Fruit fly (Drosophila melanogaster) whole organism, embryonic: ENCODE data around the gene sni.

Experiments
- Atf3 ChIP-seq: fragments of 200-800 bp; sonication (Bioruptor generic); optimal IDR thresholded peaks from 3 replicates; lab custom pipeline; 2016; ENCODE audit warnings: missing biosample characterization, missing genetic modification characterization
- CG10267 ChIP-seq: fragments of 200-800 bp; sonication (Bioruptor generic); optimal IDR thresholded peaks from 2 replicates; lab custom pipeline; 2018; ENCODE audit warnings: missing biosample characterization, mild to moderate bottlenecking, missing genetic modification characterization, moderate library complexity
- CG12155 ChIP-seq: fragments of 200-800 bp; sonication (Bioruptor generic); optimal IDR thresholded peaks from 3 replicates; lab custom pipeline; 2016; ENCODE audit warnings: missing biosample characterization, missing genetic modification characterization
- CG12391 ChIP-seq: fragments of 200-800 bp; sonication (Bioruptor generic); optimal IDR thresholded peaks from 3 replicates; lab custom pipeline; 2018; ENCODE audit warnings: missing biosample characterization, mild to moderate bottlenecking, missing genetic modification characterization, moderate library complexity
- CG12659 ChIP-seq: fragments of 200-800 bp; sonication (Bioruptor generic); optimal IDR thresholded peaks from 3 replicates; lab custom pipeline; 2017; ENCODE audit warnings: mild to moderate bottlenecking, missing biosample characterization, missing genetic modification reagents, missing genetic modification characterization
- CG14441 ChIP-seq: fragments of 200-800 bp; sonication (Bioruptor generic); IDR thresholded peaks from 2 replicates; pipeline ENCODE4 v1.3.6; 2022; ENCODE audit warnings: missing biosample characterization, missing genetic modification characterization
- CG17385 ChIP-seq: fragments of 200-800 bp; sonication (Bioruptor generic); optimal IDR thresholded peaks from 3 replicates; lab custom pipeline; 2018; ENCODE audit warnings: missing biosample characterization, mild to moderate bottlenecking, missing genetic modification characterization
- CG1792 ChIP-seq: fragments of 200-800 bp; sonication (Bioruptor generic); optimal IDR thresholded peaks from 2 replicates; lab custom pipeline; 2016; ENCODE audit warnings: missing biosample characterization, missing genetic modification characterization
- CG18262 ChIP-seq: fragments of 200-800 bp; optimal IDR thresholded peaks from 3 replicates; lab custom pipeline; 2019; ENCODE audit warnings: missing biosample characterization, mild to moderate bottlenecking, missing genetic modification characterization, moderate library complexity
- CG2202 ChIP-seq: fragments of 200-800 bp; sonication (Bioruptor generic); optimal IDR thresholded peaks from 2 replicates; lab custom pipeline; 2018; ENCODE audit warnings: missing biosample characterization, mild to moderate bottlenecking, missing genetic modification characterization
- CG32772 ChIP-seq: fragments of 200-800 bp; sonication (Bioruptor generic); IDR thresholded peaks from 2 replicates; pipeline ENCODE4 v1.3.6; 2022; ENCODE audit warnings: missing biosample characterization, missing genetic modification characterization
- CG3847 ChIP-seq: fragments of 200-800 bp; sonication (Bioruptor generic); IDR thresholded peaks from 2 replicates; pipeline ENCODE4 v1.3.6; 2022; ENCODE audit warnings: missing biosample characterization, missing genetic modification characterization
- CG3995 ChIP-seq: fragments of 200-800 bp; sonication (Bioruptor generic); optimal IDR thresholded peaks from 3 replicates; lab custom pipeline; 2016; ENCODE audit warnings: missing biosample characterization, missing genetic modification characterization
- CG42726 ChIP-seq: fragments of 200-800 bp; sonication (Bioruptor generic); IDR thresholded peaks from 2 replicates; pipeline ENCODE4 v1.3.6; 2022; ENCODE audit warnings: missing biosample characterization, missing genetic modification characterization; ENCODE audit not compliant: partially characterized antibody
- CG4820 ChIP-seq: fragments of 200-800 bp; sonication (Bioruptor generic); optimal IDR thresholded peaks from 3 replicates; lab custom pipeline; 2016; ENCODE audit warnings: missing biosample characterization, missing genetic modification characterization
- CG7372 ChIP-seq: fragments of 200-800 bp; sonication (Bioruptor generic); IDR thresholded peaks from 2 replicates; pipeline ENCODE4 v1.3.6; 2022; ENCODE audit warnings: missing biosample characterization, missing genetic modification characterization
- CG9932 ChIP-seq: fragments of 200-800 bp; sonication (Bioruptor generic); IDR thresholded peaks from 2 replicates; pipeline ENCODE4 v1.3.6; 2022; ENCODE audit warnings: missing biosample characterization, missing genetic modification characterization
- CHES-1-like ChIP-seq: fragments of 200-800 bp; sonication (Bioruptor generic); optimal IDR thresholded peaks from 2 replicates; lab custom pipeline; 2016; ENCODE audit warnings: missing biosample characterization, missing genetic modification characterization
- D19A ChIP-seq: fragments of 200-800 bp; optimal IDR thresholded peaks from 3 replicates; lab custom pipeline; 2019; ENCODE audit warnings: missing biosample characterization, mild to moderate bottlenecking, missing genetic modification characterization, moderate library complexity
- H2.0 ChIP-seq: fragments of 200-800 bp; sonication (Bioruptor generic); IDR thresholded peaks from 2 replicates; pipeline ENCODE4 v1.3.6; 2022; ENCODE audit warnings: missing biosample characterization, missing genetic modification characterization
- HmgD ChIP-seq: fragments of 200-800 bp; sonication (Bioruptor generic); optimal IDR thresholded peaks from 3 replicates; lab custom pipeline; 2016; ENCODE audit warnings: missing biosample characterization, missing genetic modification characterization
- Med ChIP-seq: fragments of 200-800 bp; sonication (Bioruptor generic); peaks from one replicate; lab custom pipeline; 2016; ENCODE audit warnings: missing biosample characterization, missing genetic modification characterization, mild to moderate bottlenecking, inconsistent platforms, moderate library complexity
- Nf-YA ChIP-seq: fragments of 200-800 bp; sonication (Bioruptor generic); IDR thresholded peaks from 2 replicates; pipeline ENCODE4 v1.3.6; 2022; ENCODE audit warnings: missing biosample characterization, missing genetic modification characterization
- Ptx1 ChIP-seq: fragments of 200-800 bp; sonication (Bioruptor generic); IDR thresholded peaks from 2 replicates; pipeline ENCODE4 v1.3.6; 2022; ENCODE audit warnings: missing biosample characterization, missing genetic modification characterization
- Rfx ChIP-seq: fragments of 200-800 bp; sonication (Bioruptor generic); IDR thresholded peaks from 2 replicates; pipeline ENCODE4 v1.3.6; 2022; ENCODE audit warnings: missing biosample characterization, missing genetic modification characterization
- Side ChIP-seq: fragments of 200-800 bp; sonication (Bioruptor generic); optimal IDR thresholded peaks from 2 replicates; lab custom pipeline; 2016; ENCODE audit warnings: missing biosample characterization, missing genetic modification characterization
- Trl ChIP-seq, 3 experiments: fragments of >200 bp in 2 of 3; fragments of 200-800 bp in 1 of 3; sonication (Bioruptor generic) in 1 of 3; optimal IDR thresholded peaks; 2 replicates in 1 of 3; 3 replicates in 2 of 3; lab custom pipeline; 2016 to 2017; ENCODE audit warnings: missing biosample characterization in 1 of 3, missing genetic modification characterization in 1 of 3
- abd-A ChIP-seq: fragments of 200-800 bp; sonication (Bioruptor generic); optimal IDR thresholded peaks from 3 replicates; lab custom pipeline; 2019; ENCODE audit warnings: missing biosample characterization, mild to moderate bottlenecking, missing genetic modification characterization, moderate library complexity
- al ChIP-seq: fragments of 200-800 bp; sonication (Bioruptor generic); IDR thresholded peaks from 2 replicates; pipeline ENCODE4 v1.3.6; 2022; ENCODE audit warnings: missing biosample characterization, missing genetic modification characterization
- ap ChIP-seq: fragments of 200-800 bp; sonication (Bioruptor generic); IDR thresholded peaks from 2 replicates; pipeline ENCODE4 v1.3.6; 2022; ENCODE audit warnings: missing biosample characterization, missing genetic modification characterization
- chinmo ChIP-seq: fragments of 200-800 bp; sonication (Bioruptor generic); IDR thresholded peaks from 4 replicates; pipeline ENCODE4 v1.3.6; 2022; ENCODE audit warnings: missing biosample characterization, missing genetic modification characterization; ENCODE audit not compliant: partially characterized antibody
- ci ChIP-seq: fragments of 200-800 bp; sonication (Bioruptor generic); IDR thresholded peaks from 3 replicates; pipeline ENCODE4 v1.3.6; 2022; ENCODE audit warnings: missing biosample characterization, missing genetic modification characterization
- crol ChIP-seq: fragments of 200-800 bp; sonication (Bioruptor generic); IDR thresholded peaks from 2 replicates; pipeline ENCODE4 v1.3.6; 2022; ENCODE audit warnings: missing biosample characterization, missing genetic modification characterization
- ewg ChIP-seq: fragments of 200-800 bp; sonication (Bioruptor generic); optimal IDR thresholded peaks from 3 replicates; lab custom pipeline; 2017; ENCODE audit warnings: mild to moderate bottlenecking, missing biosample characterization, missing genetic modification reagents, missing genetic modification characterization
- hbn ChIP-seq: fragments of 200-800 bp; sonication (Bioruptor generic); IDR thresholded peaks from 2 replicates; pipeline ENCODE4 v1.3.6; 2022; ENCODE audit warnings: missing biosample characterization, missing genetic modification characterization; ENCODE audit not compliant: partially characterized antibody
- kni ChIP-seq: fragments of 200-800 bp; sonication (Bioruptor generic); optimal IDR thresholded peaks from 3 replicates; lab custom pipeline; 2017; ENCODE audit warnings: mild to moderate bottlenecking, missing biosample characterization, missing genetic modification reagents, missing genetic modification characterization
- lola ChIP-seq, 3 experiments: fragments of >200 bp in 2 of 3; fragments of 200-800 bp in 1 of 3; sonication (Bioruptor generic) in 1 of 3; optimal IDR thresholded peaks; 2 replicates each; lab custom pipeline; 2017 to 2019; ENCODE audit warnings: missing biosample characterization in 3 of 3, missing genetic modification characterization in 3 of 3, mild to moderate bottlenecking in 1 of 3, moderate library complexity in 1 of 3
- nom ChIP-seq: fragments of 200-800 bp; sonication (Bioruptor generic); optimal IDR thresholded peaks from 2 replicates; lab custom pipeline; 2017; ENCODE audit warnings: missing biosample characterization, missing genetic modification characterization, mild to moderate bottlenecking, moderate library complexity, missing genetic modification reagents
- pan ChIP-seq, 4 experiments: fragments of >200 bp in 3 of 4; fragments of 200-800 bp in 1 of 4; sonication (Bioruptor generic) in 1 of 4; optimal IDR thresholded peaks in 3 of 4; IDR thresholded peaks in 1 of 4; 2 replicates each; pipeline versions ENCODE4 v1.3.6 to Lab custom; 2017 to 2022; ENCODE audit warnings: missing biosample characterization in 2 of 4, missing genetic modification characterization in 2 of 4, mixed read lengths in 1 of 4
- salm ChIP-seq: fragments of 200-800 bp; sonication (Bioruptor generic); optimal IDR thresholded peaks from 2 replicates; lab custom pipeline; 2018; ENCODE audit warnings: missing biosample characterization, mild to moderate bottlenecking, missing genetic modification characterization
- sens ChIP-seq: fragments of 200-800 bp; sonication (Bioruptor generic); peaks from one replicate; lab custom pipeline; 2016; ENCODE audit warnings: missing biosample characterization, missing genetic modification characterization
- slbo ChIP-seq: fragments of 200-800 bp; sonication (Bioruptor generic); IDR thresholded peaks from 2 replicates; pipeline ENCODE4 v1.3.6; 2022; ENCODE audit warnings: missing biosample characterization, missing genetic modification characterization
- sqz ChIP-seq: fragments of 200-800 bp; sonication (Bioruptor generic); optimal IDR thresholded peaks from 3 replicates; lab custom pipeline; 2018; ENCODE audit warnings: missing biosample characterization, mild to moderate bottlenecking, missing genetic modification characterization
- stc ChIP-seq: fragments of 200-800 bp; sonication (Bioruptor generic); IDR thresholded peaks from 2 replicates; pipeline ENCODE4 v1.3.6; 2022; ENCODE audit warnings: missing biosample characterization, missing genetic modification characterization
- tx ChIP-seq: fragments of 200-800 bp; sonication (Bioruptor generic); optimal IDR thresholded peaks from 2 replicates; lab custom pipeline; 2016; ENCODE audit warnings: missing biosample characterization, missing genetic modification characterization
- vvl ChIP-seq: fragments of 200-800 bp; sonication (Bioruptor generic); IDR thresholded peaks from 2 replicates; pipeline ENCODE4 v1.3.6; 2022; ENCODE audit warnings: missing biosample characterization, missing genetic modification characterization
- yki ChIP-seq: fragments of >200 bp; optimal IDR thresholded peaks from 3 replicates; lab custom pipeline; 2018
- zen2 ChIP-seq: fragments of 200-800 bp; sonication (Bioruptor generic); IDR thresholded peaks from 3 replicates; pipeline ENCODE4 v1.3.6; 2022; ENCODE audit warnings: missing biosample characterization, missing genetic modification characterization; ENCODE audit not compliant: partially characterized antibody

The sni gene

DNA sequence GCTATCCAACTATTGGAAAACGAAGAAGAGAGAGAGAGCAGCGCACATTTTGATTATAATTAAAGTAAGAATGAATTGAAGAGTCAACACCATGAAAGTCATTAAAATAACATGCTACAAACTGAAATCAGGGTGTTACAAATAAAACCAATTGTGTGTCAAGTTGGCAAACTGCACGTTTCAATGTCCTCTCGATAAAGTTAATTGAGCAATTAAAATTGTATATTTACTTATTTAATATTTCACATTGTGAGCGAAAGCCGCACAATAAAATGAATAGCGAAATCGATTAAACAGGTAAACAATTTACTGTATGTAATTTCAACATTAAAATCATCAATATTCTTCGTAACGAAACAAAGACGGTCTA lies 47.7 kb downstream of the sni start (continued):
- no peak for TF ChIP-seq nom
- TF ChIP-seq abd-A (tag; lab: Kevin White, UChicago) = no peak
- no peak for TF ChIP-seq hbn (GFP tag; lab: Robert Waterston, UW)
- no peak for TF ChIP-seq CG1792 (GFP tag; lab: Kevin White, UChicago)
- no peak for TF ChIP-seq CG42726 (GFP tag; lab: Robert Waterston, UW)
- no peak for TF ChIP-seq CHES-1-like (GFP tag; lab: Kevin White, UChicago)
- TF ChIP-seq Nf-YA (GFP tag; lab: Robert Waterston, UW) = no peak
- peak; percentile 10 for TF ChIP-seq CG12391 (tag; lab: Kevin White, UChicago)
- no peak for TF ChIP-seq HmgD (GFP tag; lab: Kevin White, UChicago)
- no peak for TF ChIP-seq al (GFP tag; lab: Robert Waterston, UW)
- TF ChIP-seq CG10267 (tag; lab: Kevin White, UChicago) = no peak
- TF ChIP-seq zen2 (GFP tag; lab: Robert Waterston, UW) = no peak
- TF ChIP-seq Ptx1 (GFP tag; lab: Robert Waterston, UW) = 0 out of 2 replicates have a peak, but pooled peaks have one; percentile 6
- no peak for TF ChIP-seq salm (tag; lab: Kevin White, UChicago)
- no peak for TF ChIP-seq ewg (GFP tag; lab: Kevin White, UChicago)
- 0 out of 2 replicates have a peak, but pooled peaks have one; percentile 15 for TF ChIP-seq H2.0 (GFP tag; lab: Robert Waterston, UW)
- no peak for TF ChIP-seq CG2202 (tag; lab: Kevin White, UChicago)
- TF ChIP-seq D19A (tag; lab: Kevin White, UChicago) = no peak
- no peak for TF ChIP-seq stc
- no peak; the same call in 1 of the 2 replicates for TF ChIP-seq CG3847 (GFP tag; lab: Robert Waterston, UW)
- TF ChIP-seq, all 482 proteins: peak for 42

DNA sequence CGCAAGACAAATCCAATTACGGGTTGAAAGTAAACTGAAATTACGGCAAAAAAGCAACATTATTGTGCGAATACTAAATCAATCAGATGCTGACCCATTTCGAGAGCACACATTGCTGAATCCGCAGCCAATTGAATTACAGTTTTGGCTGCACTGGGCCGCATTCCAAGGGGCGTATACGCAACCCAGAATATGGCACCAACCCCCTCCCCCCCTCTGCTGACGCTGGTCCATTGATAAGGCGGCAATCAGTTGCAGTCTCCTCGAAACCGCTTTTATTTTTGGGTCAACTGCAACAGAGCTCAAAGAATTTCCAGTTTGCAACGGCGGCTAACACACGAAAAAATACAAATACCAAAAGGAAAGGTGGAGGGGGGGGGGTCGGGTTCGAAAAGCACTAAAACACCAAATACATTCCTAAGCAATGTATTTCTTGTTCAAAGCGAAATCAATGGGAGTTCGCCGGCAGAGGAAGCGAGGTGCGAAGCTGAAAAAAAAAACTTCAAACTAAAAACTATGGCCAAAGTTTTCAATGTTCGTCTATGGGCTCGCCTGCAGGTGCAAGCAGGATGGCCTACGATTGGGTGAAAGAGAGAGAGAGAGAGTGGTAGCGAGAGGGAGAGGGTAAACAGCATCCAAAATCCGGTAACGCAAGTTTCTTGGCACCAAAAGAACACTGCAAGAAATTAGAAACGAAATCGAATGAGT lies 48.2 kb downstream of the sni start:
- TF ChIP-seq Rfx (GFP tag; lab: Robert Waterston, UW) = peak; percentile 35; the same call in 1 of the 2 replicates
- peak; percentile 80 for TF ChIP-seq crol (GFP tag; lab: Robert Waterston, UW)
- TF ChIP-seq CG4820 (GFP tag; lab: Kevin White, UChicago) = no peak
- no peak for TF ChIP-seq Nf-YA (GFP tag; lab: Robert Waterston, UW)
- TF ChIP-seq CG18262 (tag; lab: Kevin White, UChicago) = no peak
- TF ChIP-seq slbo (GFP tag; lab: Robert Waterston, UW) = peak; percentile 39; the same call in 1 of the 2 replicates
- peak; percentile 26 for TF ChIP-seq sens (GFP tag; lab: Kevin White, UChicago)
- TF ChIP-seq sqz (GFP tag; lab: Kevin White, UChicago) = peak; percentile 60
- peak; percentile 75; the same call in 1 of the 4 replicates for TF ChIP-seq chinmo (GFP tag; lab: Robert Waterston, UW)
- TF ChIP-seq pan (optimal IDR thresholded peaks at IDR 0.05; lab: Kevin White, UChicago) = no peak
- TF ChIP-seq pan (GFP tag; optimal IDR thresholded peaks at IDR 0.05 in 1 of 2, IDR thresholded peaks at IDR 0.05 in 1 of 2) = peak in 1 of 2 experiments; percentile 9
- TF ChIP-seq Med (GFP tag; lab: Kevin White, UChicago) = no peak
- TF ChIP-seq vvl (GFP tag; lab: Robert Waterston, UW) = 0 out of 2 replicates have a peak, but pooled peaks have one; percentile 8
- peak; percentile 34; the same call in 1 of the 2 replicates for TF ChIP-seq CG7372
- peak in 1 of 2 experiments; percentile 10 for TF ChIP-seq Trl (optimal IDR thresholded peaks at IDR 0.05; lab: Kevin White, UChicago)
- TF ChIP-seq Trl (GFP tag; optimal IDR thresholded peaks at IDR 0.05; lab: Kevin White, UChicago) = no peak
- no peak for TF ChIP-seq Atf3
- TF ChIP-seq CG17385 (GFP tag; lab: Kevin White, UChicago) = no peak
- peak; percentile 30; the same call in 1 of the 2 replicates for TF ChIP-seq CG32772 (GFP tag; lab: Robert Waterston, UW)
- TF ChIP-seq ci (GFP tag; lab: Robert Waterston, UW) = peak; percentile 26; the same call in 1 of the 3 replicates
- TF ChIP-seq lola (GFP tag; optimal IDR thresholded peaks at IDR 0.05; lab: Kevin White, UChicago) = no peak
- no peak for TF ChIP-seq Side
- no peak for TF ChIP-seq yki (lab: Kevin White, UChicago)
- TF ChIP-seq kni (GFP tag; lab: Kevin White, UChicago) = peak; percentile 51
- no peak for TF ChIP-seq CG3995 (GFP tag; lab: Kevin White, UChicago)
- TF ChIP-seq CG9932 (GFP tag; lab: Robert Waterston, UW) = peak; percentile 6; the same call in 1 of the 2 replicates
- no peak for TF ChIP-seq CG14441 (GFP tag; lab: Robert Waterston, UW)
- TF ChIP-seq CG12155 = no peak
- TF ChIP-seq tx (GFP tag; lab: Kevin White, UChicago) = no peak
- no peak for TF ChIP-seq ap (GFP tag; lab: Robert Waterston, UW)
- TF ChIP-seq CG12659 (GFP tag; lab: Kevin White, UChicago) = no peak
